Worm (Caenorhabditis elegans): Measurements from ENCODE around the gene grl-9.
A peak's percentile ranks its signal among the peaks of the same experiment; 100 is the strongest.

grl-9 gene

DNA sequence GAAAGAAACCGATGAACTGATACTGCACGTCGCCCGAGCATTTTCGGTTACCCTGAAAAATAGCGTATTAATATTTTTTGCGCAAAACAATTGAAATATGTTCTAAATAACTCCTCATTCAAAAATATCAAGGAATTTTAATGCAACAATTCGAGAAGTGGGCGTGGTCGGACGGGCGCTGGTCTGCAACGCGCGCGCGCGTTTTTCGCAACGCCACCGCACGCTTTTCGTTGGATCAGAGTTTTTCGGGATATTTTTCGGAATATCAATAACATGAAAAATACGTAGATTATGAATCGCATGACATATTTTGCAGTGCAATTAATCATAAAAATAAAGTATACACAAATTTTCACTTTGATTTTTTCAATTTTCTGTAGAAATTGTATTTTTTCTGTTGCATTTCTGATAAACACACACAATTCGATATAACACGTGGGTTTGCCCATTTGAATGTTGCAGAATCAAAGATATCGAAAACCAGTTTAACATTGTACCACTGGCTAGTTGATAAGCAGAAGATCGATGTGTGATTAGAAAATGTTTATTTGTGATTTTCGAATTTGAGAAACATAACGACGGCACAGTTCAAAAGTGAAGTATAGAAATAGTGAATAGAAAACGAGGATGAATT, 22.3 kb downstream of the grl-9 start, which contains the start of gene dlst-1:
TSS of gene dlst-1 (minus strand) at position 52 of the 634 bp plus-strand sequence.
- TF ChIP-seq sea-1 (GFP tag; conservative IDR thresholded peaks at IDR 0.05) (peak; percentile 51; the same call in 1 of the 2 replicates), hmbx-1 (tag; optimal IDR thresholded peaks at IDR 0.05) (peak; percentile 5), hmg-4 (GFP tag; optimal IDR thresholded peaks at IDR 0.05) (peak; percentile 66), aly-1 (tag; optimal IDR thresholded peaks at IDR 0.05) (peak; percentile 52), scrt-1 (GFP tag; IDR thresholded peaks at IDR 0.05) (0 out of 2 replicates have a peak, but pooled peaks have one; percentile 50), tbx-11 (GFP tag; IDR thresholded peaks at IDR 0.05) (peak; percentile 71), F13C5.2 (tag; optimal IDR thresholded peaks at IDR 0.05) (peak; percentile 87), tbx-37 (GFP tag; conservative IDR thresholded peaks at IDR 0.05) (no peak), ceh-36 (tag; optimal IDR thresholded peaks at IDR 0.05) (peak; percentile 49), hnd-1 (tag; optimal IDR thresholded peaks at IDR 0.05) (peak; percentile 19), tra-4 (tag; optimal IDR thresholded peaks at IDR 0.05) (no peak), B0310.2 (tag; optimal IDR thresholded peaks at IDR 0.05) (peak; percentile 23), ets-7 (tag; optimal IDR thresholded peaks at IDR 0.05) (no peak), flt-1 (GFP tag; IDR thresholded peaks at IDR 0.05) (peak; percentile 46; the same call in 1 of the 2 replicates), ceh-13 (GFP tag; optimal IDR thresholded peaks at IDR 0.05) (peak; percentile 21), ama-1 (optimal IDR thresholded peaks at IDR 0.05) (no peak), pes-1 (GFP tag; IDR thresholded peaks at IDR 0.05) (peak; percentile 70; the same call in 1 of the 2 replicates)

DNA sequence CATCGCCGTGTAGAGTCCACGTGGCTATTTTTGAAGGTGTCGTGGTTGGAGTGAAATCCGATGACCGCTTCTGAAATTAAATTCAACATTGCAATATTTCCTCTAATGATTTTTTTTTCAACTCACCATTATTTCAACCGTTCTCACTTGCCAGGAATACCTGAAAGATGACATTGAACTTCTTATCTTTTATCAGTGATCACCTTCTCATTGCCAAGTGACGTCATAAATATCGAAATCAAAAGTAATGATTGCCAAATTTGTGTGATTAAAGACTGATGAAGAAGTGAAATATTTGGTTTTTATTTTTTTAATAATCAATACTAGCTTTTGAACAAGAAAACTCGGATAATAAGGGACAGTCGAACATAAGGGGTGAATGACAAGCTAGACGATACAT, 24.7 kb downstream of the grl-9 start, which contains the start of gene W02F12.4:
TSS of gene W02F12.4 (minus strand) at position 164 of the 400 bp plus-strand sequence.
- TF ChIP-seq hmg-4 (GFP tag; optimal IDR thresholded peaks at IDR 0.05) (no peak), ets-7 (tag; optimal IDR thresholded peaks at IDR 0.05) (no peak), tra-4 (tag; optimal IDR thresholded peaks at IDR 0.05) (no peak), ceh-13 (GFP tag; optimal IDR thresholded peaks at IDR 0.05) (no peak)

DNA sequence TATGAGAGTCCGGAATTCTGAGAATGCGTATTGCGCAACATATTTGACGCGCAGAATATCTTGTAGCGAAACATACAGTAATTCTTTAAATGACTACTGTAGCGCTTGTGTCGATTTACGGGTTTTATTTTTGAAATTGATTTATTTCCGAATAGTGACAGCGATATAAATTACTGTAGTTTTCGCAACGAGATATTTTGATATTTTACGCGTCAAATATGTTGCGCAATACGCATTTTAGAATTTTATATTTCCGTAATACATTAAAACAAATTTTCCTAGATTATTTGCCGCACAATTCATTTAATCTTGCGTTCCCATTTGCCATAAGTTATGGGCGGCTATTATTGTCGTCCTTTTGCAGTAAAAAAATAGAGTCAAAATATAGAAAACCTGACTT, 26.1 kb downstream of the grl-9 start:
- TF ChIP-seq scrt-1 (GFP tag; IDR thresholded peaks at IDR 0.05) = no peak
- no peak for TF ChIP-seq hmg-4 (GFP tag; optimal IDR thresholded peaks at IDR 0.05)
- TF ChIP-seq ceh-36 (tag; optimal IDR thresholded peaks at IDR 0.05) = no peak
- no peak for TF ChIP-seq flt-1 (GFP tag; IDR thresholded peaks at IDR 0.05)
- TF ChIP-seq aly-1 (tag; optimal IDR thresholded peaks at IDR 0.05) = no peak
- TF ChIP-seq tra-4 (tag; optimal IDR thresholded peaks at IDR 0.05) = no peak
- TF ChIP-seq F13C5.2 (tag; optimal IDR thresholded peaks at IDR 0.05) = no peak

DNA sequence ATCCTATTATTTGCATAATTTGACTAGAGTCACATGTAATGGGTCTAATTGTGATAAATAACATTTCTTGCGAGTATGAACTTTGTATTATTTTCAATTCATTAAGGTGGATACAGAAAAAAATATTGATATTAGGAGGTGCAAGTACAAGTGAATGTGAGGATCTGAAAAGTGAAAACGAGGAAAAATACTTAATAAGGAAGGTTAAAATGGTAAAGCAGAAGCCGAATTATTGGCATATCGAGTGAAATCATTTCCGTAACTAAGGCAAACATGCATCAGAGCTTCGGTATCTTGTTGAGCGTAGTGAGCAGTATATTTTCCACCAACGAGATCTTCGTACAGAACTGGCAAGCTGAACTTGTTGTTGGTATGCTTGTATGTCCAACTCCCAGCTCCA, 27.0 kb downstream of the grl-9 start:
- TF ChIP-seq ama-1 (optimal IDR thresholded peaks at IDR 0.05) = no peak
- TF ChIP-seq F13C5.2 (tag; optimal IDR thresholded peaks at IDR 0.05) = no peak
- TF ChIP-seq ceh-36 (tag; optimal IDR thresholded peaks at IDR 0.05) = no peak
- no peak for TF ChIP-seq hnd-1 (tag; optimal IDR thresholded peaks at IDR 0.05)

DNA sequence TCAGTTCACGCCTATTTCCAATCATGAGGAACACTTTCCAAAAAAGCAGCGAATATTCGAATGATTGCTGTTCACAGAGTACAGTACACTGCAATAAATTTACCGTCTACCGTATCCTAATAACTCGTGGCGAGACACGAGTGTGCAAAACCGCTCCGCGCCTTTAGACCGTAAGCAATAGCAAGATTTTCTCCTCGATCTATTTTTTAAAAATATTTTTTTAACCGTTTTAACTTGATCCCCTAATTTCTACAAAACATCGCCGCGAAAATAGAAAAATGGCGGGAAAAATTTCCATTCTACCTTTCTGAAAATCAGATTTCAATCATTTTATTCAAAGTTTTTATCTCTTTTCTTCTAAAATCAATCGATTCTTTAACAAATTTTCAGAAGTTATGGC, 28.8 kb downstream of the grl-9 start, which contains the start of gene era-1:
TSS of gene era-1 (plus strand) at position 366 of the 400 bp plus-strand sequence.
- no peak for TF ChIP-seq sea-1 (GFP tag; conservative IDR thresholded peaks at IDR 0.05)
- no peak for TF ChIP-seq ets-7 (tag; optimal IDR thresholded peaks at IDR 0.05)
- no peak for TF ChIP-seq ceh-36 (tag; optimal IDR thresholded peaks at IDR 0.05)
- no peak for TF ChIP-seq F13C5.2 (tag; optimal IDR thresholded peaks at IDR 0.05)
- no peak for TF ChIP-seq pes-1 (GFP tag; IDR thresholded peaks at IDR 0.05)
- no peak for TF ChIP-seq flt-1 (GFP tag; IDR thresholded peaks at IDR 0.05)
- no peak for TF ChIP-seq hmg-4 (GFP tag; optimal IDR thresholded peaks at IDR 0.05)
- TF ChIP-seq tbx-11 (GFP tag; IDR thresholded peaks at IDR 0.05) = no peak
- no peak for TF ChIP-seq hmbx-1 (tag; optimal IDR thresholded peaks at IDR 0.05)
- no peak for TF ChIP-seq tbx-37 (GFP tag; conservative IDR thresholded peaks at IDR 0.05)

DNA sequence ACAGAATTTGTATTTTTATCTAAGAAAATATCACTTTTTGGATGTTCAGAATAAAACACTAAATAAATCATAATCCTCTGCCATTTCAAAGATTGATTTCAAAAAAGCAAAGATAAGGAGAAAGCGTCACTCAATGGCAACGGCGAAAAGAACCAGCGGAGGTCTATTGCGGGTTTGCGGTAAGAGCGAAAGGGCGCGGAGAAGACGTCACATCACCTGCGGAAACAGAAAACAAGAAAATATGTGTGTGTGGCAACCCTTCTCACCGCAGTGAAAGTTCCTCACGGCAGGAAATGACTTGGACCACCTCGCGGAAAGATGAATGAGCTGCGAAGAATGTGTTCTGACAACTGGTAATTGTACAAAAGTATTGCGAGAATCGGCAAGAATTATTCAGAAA, 31.7 kb downstream of the grl-9 start:
- TF ChIP-seq ama-1 (optimal IDR thresholded peaks at IDR 0.05) (no peak), pes-1 (GFP tag; IDR thresholded peaks at IDR 0.05) (no peak), aly-1 (tag; optimal IDR thresholded peaks at IDR 0.05) (no peak), scrt-1 (GFP tag; IDR thresholded peaks at IDR 0.05) (no peak), B0310.2 (tag; optimal IDR thresholded peaks at IDR 0.05) (no peak)

DNA sequence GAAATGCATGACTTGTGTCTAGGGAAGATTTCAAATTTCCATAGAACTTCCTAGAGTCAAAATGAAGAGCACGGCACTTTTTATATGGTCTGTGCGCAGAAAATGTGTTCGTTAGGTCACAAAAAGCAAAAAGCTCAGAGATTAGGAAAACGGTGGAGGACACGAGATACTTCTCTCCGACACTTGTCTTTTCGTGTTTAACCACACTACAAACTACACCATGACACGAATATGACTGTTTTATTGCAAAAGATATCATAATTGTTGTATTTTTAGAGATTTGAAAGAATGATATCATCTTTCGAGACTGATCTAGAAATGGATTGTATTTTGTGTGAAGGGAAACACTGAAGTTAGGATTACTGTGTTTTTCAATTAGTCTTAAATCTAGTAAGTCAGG, 32.5 kb downstream of the grl-9 start:
- no peak for TF ChIP-seq hmg-4 (GFP tag; optimal IDR thresholded peaks at IDR 0.05)
- no peak for TF ChIP-seq hnd-1 (tag; optimal IDR thresholded peaks at IDR 0.05)
- no peak for TF ChIP-seq ceh-36 (tag; optimal IDR thresholded peaks at IDR 0.05)
- no peak for TF ChIP-seq F13C5.2 (tag; optimal IDR thresholded peaks at IDR 0.05)
- no peak for TF ChIP-seq ceh-13 (GFP tag; optimal IDR thresholded peaks at IDR 0.05)
- no peak for TF ChIP-seq scrt-1 (GFP tag; IDR thresholded peaks at IDR 0.05)
- TF ChIP-seq hmbx-1 (tag; optimal IDR thresholded peaks at IDR 0.05) = no peak
- TF ChIP-seq aly-1 (tag; optimal IDR thresholded peaks at IDR 0.05) = no peak
- no peak for TF ChIP-seq tbx-37 (GFP tag; conservative IDR thresholded peaks at IDR 0.05)
- no peak for TF ChIP-seq tra-4 (tag; optimal IDR thresholded peaks at IDR 0.05)
- TF ChIP-seq sea-1 (GFP tag; conservative IDR thresholded peaks at IDR 0.05) = no peak
- no peak for TF ChIP-seq ets-7 (tag; optimal IDR thresholded peaks at IDR 0.05)
- TF ChIP-seq tbx-11 (GFP tag; IDR thresholded peaks at IDR 0.05) = no peak

DNA sequence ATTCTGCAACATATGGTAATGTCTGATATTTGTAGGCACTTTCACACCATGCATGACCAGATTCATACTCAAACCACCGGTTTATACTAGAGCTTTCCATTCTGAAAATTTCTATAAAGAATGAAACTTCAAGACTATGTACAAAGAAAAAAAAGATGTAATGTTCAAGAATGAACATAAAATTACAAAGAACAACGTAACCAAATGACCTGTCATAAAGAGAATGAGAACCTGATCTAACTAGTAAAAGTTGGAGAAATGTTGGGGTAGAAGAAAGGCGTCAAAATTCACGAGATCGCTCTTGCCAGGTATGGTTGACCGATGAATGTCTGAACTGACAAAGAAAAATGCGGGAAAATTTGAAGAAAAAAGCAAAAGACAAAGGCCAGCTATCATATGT, 33.9 kb downstream of the grl-9 start, which contains the start of gene W02F12.2:
TSS of gene W02F12.2 (minus strand) at position 101 of the 400 bp plus-strand sequence.
- TF ChIP-seq B0310.2 (tag; optimal IDR thresholded peaks at IDR 0.05) (no peak), ama-1 (optimal IDR thresholded peaks at IDR 0.05) (no peak), tbx-37 (GFP tag; conservative IDR thresholded peaks at IDR 0.05) (no peak), tbx-11 (GFP tag; IDR thresholded peaks at IDR 0.05) (no peak), tra-4 (tag; optimal IDR thresholded peaks at IDR 0.05) (no peak), F13C5.2 (tag; optimal IDR thresholded peaks at IDR 0.05) (no peak), ets-7 (tag; optimal IDR thresholded peaks at IDR 0.05) (no peak), sea-1 (GFP tag; conservative IDR thresholded peaks at IDR 0.05) (no peak), ceh-36 (tag; optimal IDR thresholded peaks at IDR 0.05) (no peak), hmg-4 (GFP tag; optimal IDR thresholded peaks at IDR 0.05) (no peak), pes-1 (GFP tag; IDR thresholded peaks at IDR 0.05) (no peak), ceh-13 (GFP tag; optimal IDR thresholded peaks at IDR 0.05) (no peak), aly-1 (tag; optimal IDR thresholded peaks at IDR 0.05) (no peak), scrt-1 (GFP tag; IDR thresholded peaks at IDR 0.05) (no peak), hmbx-1 (tag; optimal IDR thresholded peaks at IDR 0.05) (no peak), flt-1 (GFP tag; IDR thresholded peaks at IDR 0.05) (no peak), hnd-1 (tag; optimal IDR thresholded peaks at IDR 0.05) (no peak)
